Worm (Caenorhabditis elegans) whole organism, L2 larva: ENCODE data around the gene srt-34.

Experiments
- C34F6.9 ChIP-seq: fragments of 150-350 bp; optimal IDR thresholded peaks from 2 replicates; lab custom pipeline; 2014; ENCODE audit warnings: missing biosample characterization, missing genetic modification characterization
- F13H6.1 ChIP-seq: sonication (generic microtip); optimal IDR thresholded peaks from 2 replicates; lab custom pipeline; 2016; ENCODE audit warnings: missing genetic modification characterization, missing compliant biosample characterization
- R02D3.7 ChIP-seq: fragments of 150-350 bp; optimal IDR thresholded peaks from 2 replicates; lab custom pipeline; 2014; ENCODE audit warnings: missing biosample characterization, missing genetic modification characterization
- alr-1 ChIP-seq: fragments of 150-350 bp; optimal IDR thresholded peaks from 2 replicates; lab custom pipeline; 2014; ENCODE audit warnings: missing biosample characterization, missing genetic modification characterization
- blmp-1 ChIP-seq: sonication (generic microtip); optimal IDR thresholded peaks from 2 replicates; lab custom pipeline; 2017; ENCODE audit warnings: missing genetic modification characterization, mild to moderate bottlenecking, missing compliant biosample characterization, antibody characterized with exemption, moderate library complexity; ENCODE audit not compliant: insufficient read depth
- ceh-16 ChIP-seq: fragments of 150-350 bp; optimal IDR thresholded peaks from 2 replicates; lab custom pipeline; 2014; ENCODE audit warnings: missing biosample characterization, missing genetic modification characterization
- ceh-82 ChIP-seq: fragments of 150-350 bp; optimal IDR thresholded peaks from 2 replicates; lab custom pipeline; 2014; ENCODE audit warnings: missing biosample characterization, missing genetic modification characterization
- crh-2 ChIP-seq: sonication (generic microtip); optimal IDR thresholded peaks from 2 replicates; lab custom pipeline; 2017; ENCODE audit warnings: missing biosample characterization, missing genetic modification characterization
- dmd-4 ChIP-seq: sonication (generic microtip); optimal IDR thresholded peaks from 2 replicates; lab custom pipeline; 2017; ENCODE audit warnings: missing biosample characterization, missing genetic modification characterization
- egl-27 ChIP-seq: sonication (generic microtip); optimal IDR thresholded peaks from 3 replicates; lab custom pipeline; 2017; ENCODE audit warnings: missing biosample characterization, missing genetic modification reagents, missing genetic modification characterization
- elt-3 ChIP-seq: sonication (generic microtip); optimal IDR thresholded peaks from 2 replicates; lab custom pipeline; 2017; ENCODE audit warnings: missing biosample characterization, missing genetic modification characterization
- gmeb-1 ChIP-seq: fragments of 150-350 bp; optimal IDR thresholded peaks from 2 replicates; lab custom pipeline; 2014; ENCODE audit warnings: missing biosample characterization, missing genetic modification characterization
- lin-39 ChIP-seq: fragments of 150-350 bp; optimal IDR thresholded peaks from 2 replicates; lab custom pipeline; 2014; ENCODE audit warnings: missing biosample characterization, missing genetic modification reagents, missing genetic modification characterization
- mbf-1 ChIP-seq: sonication (generic microtip); optimal IDR thresholded peaks from 2 replicates; lab custom pipeline; 2017; ENCODE audit warnings: missing biosample characterization, missing genetic modification characterization
- mdl-1 ChIP-seq, 2 experiments: fragments of 150-350 bp in 1 of 2; sonication (generic microtip) in 1 of 2; optimal IDR thresholded peaks; 2 replicates each; lab custom pipeline; 2017; ENCODE audit warnings: missing biosample characterization in 2 of 2, missing genetic modification characterization in 2 of 2
- nhr-129 ChIP-seq: fragments of 150-350 bp; optimal IDR thresholded peaks from 2 replicates; lab custom pipeline; 2014; ENCODE audit warnings: missing biosample characterization, missing genetic modification characterization
- nhr-21 ChIP-seq: fragments of 150-350 bp; optimal IDR thresholded peaks from 2 replicates; lab custom pipeline; 2014; ENCODE audit warnings: missing biosample characterization, missing genetic modification characterization
- nhr-237 ChIP-seq: fragments of 150-350 bp; optimal IDR thresholded peaks from 2 replicates; lab custom pipeline; 2014; ENCODE audit warnings: missing biosample characterization, missing genetic modification characterization
- nhr-25 ChIP-seq: fragments of 150-350 bp; sonication (generic microtip); optimal IDR thresholded peaks from 3 replicates; lab custom pipeline; 2014; ENCODE audit warnings: missing biosample characterization, missing genetic modification characterization
- nhr-6 ChIP-seq: fragments of 150-350 bp; optimal IDR thresholded peaks from 2 replicates; lab custom pipeline; 2014; ENCODE audit warnings: missing biosample characterization, missing genetic modification characterization
- peb-1 ChIP-seq: fragments of 150-350 bp; optimal IDR thresholded peaks from 2 replicates; lab custom pipeline; 2014; ENCODE audit warnings: missing biosample characterization, missing genetic modification characterization
- sma-3 ChIP-seq: sonication (generic microtip); optimal IDR thresholded peaks from 2 replicates; lab custom pipeline; 2016; ENCODE audit warnings: missing genetic modification reagents, missing genetic modification characterization, missing compliant biosample characterization
- sma-9 ChIP-seq, 2 experiments: fragments of 150-350 bp in 1 of 2; sonication (generic microtip) in 1 of 2; optimal IDR thresholded peaks; 2 replicates each; lab custom pipeline; 2014 to 2016; ENCODE audit warnings: missing genetic modification characterization in 2 of 2, mild to moderate bottlenecking in 1 of 2, missing biosample characterization in 1 of 2, missing compliant biosample characterization in 1 of 2, missing genetic modification reagents in 1 of 2, moderate library complexity in 1 of 2
- snpc-4 ChIP-seq: fragments of 150-350 bp; optimal IDR thresholded peaks from 2 replicates; lab custom pipeline; 2014; ENCODE audit warnings: missing biosample characterization, missing genetic modification characterization
- unc-39 ChIP-seq: fragments of 150-350 bp; optimal IDR thresholded peaks from 2 replicates; lab custom pipeline; 2014; ENCODE audit warnings: missing biosample characterization, missing genetic modification characterization
- ztf-1 ChIP-seq: fragments of 200-800 bp; sonication (Bioruptor generic); conservative IDR thresholded peaks from 2 replicates; pipeline ENCODE4 v1.3.6; 2022; ENCODE audit warnings: missing genetic modification characterization, missing compliant biosample characterization

Gene srt-34

DNA sequence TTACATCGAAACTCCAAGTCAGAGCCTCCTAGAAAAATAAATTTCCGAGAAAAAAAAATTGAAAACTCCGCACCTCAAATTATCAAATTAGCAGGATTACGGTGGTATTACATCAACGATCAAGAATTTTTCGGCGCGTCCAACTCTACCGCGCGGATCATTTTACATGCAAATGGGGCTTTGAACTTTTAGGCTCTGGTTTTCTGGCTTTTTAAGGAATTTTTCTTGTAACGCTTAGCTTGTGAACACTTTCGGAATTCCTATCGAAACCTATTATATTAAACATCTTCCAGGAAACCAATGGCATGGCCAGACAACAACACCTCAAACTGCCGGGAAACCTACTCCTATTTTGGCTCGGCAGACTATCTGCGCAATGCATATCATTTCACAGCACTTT is 46.5 kb downstream of the srt-34 start, which contains the start of gene srh-56:
Gene srh-56, plus strand, starts transcription at position 301 of the 400 bp plus-strand sequence.
- TF ChIP-seq F13H6.1 (no peak), gmeb-1 (no peak), dmd-4 (tag; lab: Kevin White, UChicago) (no peak), peb-1 (tag; lab: Kevin White, UChicago) (no peak), alr-1 (tag; lab: Kevin White, UChicago) (no peak), unc-39 (tag; lab: Kevin White, UChicago) (no peak), nhr-237 (tag; lab: Kevin White, UChicago) (no peak), nhr-21 (tag; lab: Kevin White, UChicago) (no peak), ceh-82 (tag; lab: Kevin White, UChicago) (no peak), C34F6.9 (tag; lab: Kevin White, UChicago) (no peak), mdl-1 (tag; optimal IDR thresholded peaks at IDR 0.05; lab: Kevin White, UChicago) (no peak), blmp-1 (tag; lab: Kevin White, UChicago) (no peak), nhr-129 (tag; lab: Kevin White, UChicago) (no peak), sma-9 (GFP tag; optimal IDR thresholded peaks at IDR 0.05; lab: Kevin White, UChicago) (no peak), sma-9 (tag; optimal IDR thresholded peaks at IDR 0.05; lab: Kevin White, UChicago) (no peak), nhr-6 (no peak), egl-27 (tag; lab: Kevin White, UChicago) (no peak), nhr-25 (tag; lab: Kevin White, UChicago) (no peak), lin-39 (no peak), R02D3.7 (no peak)

DNA sequence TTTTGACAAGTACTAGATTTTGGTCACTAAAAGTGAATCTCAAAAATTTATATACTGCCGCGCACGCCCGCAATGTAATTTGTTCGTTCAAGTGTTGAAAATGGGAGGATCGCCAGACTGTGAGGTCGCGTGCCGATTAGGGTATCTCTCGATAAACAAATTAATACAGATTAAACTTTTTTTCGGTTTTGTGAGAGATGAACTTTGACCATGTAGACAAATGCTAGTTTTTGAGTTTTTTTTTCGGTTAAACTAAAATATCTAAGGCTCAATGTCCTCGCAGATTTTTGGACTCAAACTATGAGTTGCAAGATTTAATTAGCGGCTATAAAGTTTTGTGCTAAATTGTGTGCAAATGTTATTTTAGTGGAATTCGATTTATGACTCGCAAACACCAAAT is 48.3 kb downstream of the srt-34 start, which contains the start of gene dhs-15:
Gene dhs-15, minus strand, starts transcription at position 101 of the 400 bp plus-strand sequence.
- TF ChIP-seq snpc-4 (tag; lab: Kevin White, UChicago): no peak
- no peak for TF ChIP-seq R02D3.7

DNA sequence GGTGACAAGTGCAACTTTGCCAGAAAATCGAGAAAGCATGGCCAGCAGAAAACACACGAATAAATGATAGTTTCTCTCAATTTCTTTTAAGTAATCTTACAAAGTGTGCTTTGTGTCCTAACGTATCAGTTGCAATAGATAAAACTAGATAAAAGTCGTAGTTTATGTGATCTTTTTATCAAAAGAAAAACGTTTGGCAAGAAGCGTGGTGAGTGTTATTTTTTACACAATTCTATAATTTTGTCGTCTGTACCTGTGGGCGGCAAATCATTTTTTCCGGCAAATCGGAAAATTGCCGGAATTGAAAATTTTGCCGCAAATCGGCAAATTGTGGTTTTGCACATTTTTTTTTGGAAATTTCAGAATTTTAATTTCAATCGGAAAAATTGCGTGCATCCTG is 50.6 kb downstream of the srt-34 start, which contains the start of gene R05D8.9:
Gene R05D8.9, minus strand, starts transcription at position 101 of the 400 bp plus-strand sequence.
- TF ChIP-seq ztf-1 (GFP tag; lab: Robert Waterston, UW) (no peak), sma-3 (GFP tag; lab: Kevin White, UChicago) (no peak), lin-39 (no peak), nhr-21 (tag; lab: Kevin White, UChicago) (no peak), elt-3 (tag; lab: Kevin White, UChicago) (no peak), crh-2 (tag; lab: Kevin White, UChicago) (no peak), nhr-237 (tag; lab: Kevin White, UChicago) (no peak), mbf-1 (tag; lab: Kevin White, UChicago) (no peak), ceh-16 (tag; lab: Kevin White, UChicago) (no peak)
